Fruit fly (Drosophila melanogaster) whole organism, embryonic: Measurements from ENCODE around the gene bor.

Experiments
- CG10462 ChIP-seq: fragments of 200-800 bp; sonication (Bioruptor generic); optimal IDR thresholded peaks from 2 replicates; lab custom pipeline; 2016; ENCODE audit warnings: missing biosample characterization, missing genetic modification characterization
- CG10543 ChIP-seq: fragments of 200-800 bp; sonication (Bioruptor generic); optimal IDR thresholded peaks from 3 replicates; lab custom pipeline; 2017; ENCODE audit warnings: missing biosample characterization, mild to moderate bottlenecking, missing genetic modification characterization, moderate library complexity
- CG12299 ChIP-seq: fragments of 200-800 bp; sonication (Bioruptor generic); optimal IDR thresholded peaks from 2 replicates; lab custom pipeline; 2018; ENCODE audit warnings: missing biosample characterization, mild to moderate bottlenecking, missing genetic modification characterization
- CG12769 ChIP-seq: fragments of 200-800 bp; sonication (Bioruptor generic); optimal IDR thresholded peaks from 2 replicates; lab custom pipeline; 2019; ENCODE audit warnings: missing biosample characterization, mild to moderate bottlenecking, missing genetic modification characterization, moderate library complexity
- CG12942 ChIP-seq: fragments of 200-800 bp; sonication (Bioruptor generic); optimal IDR thresholded peaks from 3 replicates; lab custom pipeline; 2016; ENCODE audit warnings: missing biosample characterization, missing genetic modification characterization
- CG15514 ChIP-seq: fragments of 200-800 bp; sonication (Bioruptor generic); optimal IDR thresholded peaks from 3 replicates; lab custom pipeline; 2017; ENCODE audit warnings: missing biosample characterization, missing genetic modification characterization, mild to moderate bottlenecking, moderate library complexity, missing genetic modification reagents
- CG1647 ChIP-seq: fragments of 200-800 bp; sonication (Bioruptor generic); optimal IDR thresholded peaks from 3 replicates; lab custom pipeline; 2016; ENCODE audit warnings: missing biosample characterization, missing genetic modification characterization
- CG17829 ChIP-seq: fragments of 200-800 bp; optimal IDR thresholded peaks from 2 replicates; lab custom pipeline; 2019; ENCODE audit warnings: missing biosample characterization, mild to moderate bottlenecking, missing genetic modification characterization, moderate library complexity
- CG18599 ChIP-seq: fragments of 200-800 bp; sonication (Bioruptor generic); optimal IDR thresholded peaks from 3 replicates; lab custom pipeline; 2017; ENCODE audit warnings: missing biosample characterization, missing genetic modification characterization, mild to moderate bottlenecking, moderate library complexity, missing genetic modification reagents
- CG2678 ChIP-seq: fragments of 200-800 bp; sonication (Bioruptor generic); optimal IDR thresholded peaks from 3 replicates; lab custom pipeline; 2019; ENCODE audit warnings: missing biosample characterization, mild to moderate bottlenecking, missing genetic modification characterization, moderate library complexity
- CG31224 ChIP-seq: fragments of 200-800 bp; sonication (Bioruptor generic); IDR thresholded peaks from 2 replicates; pipeline ENCODE4 v1.3.6; 2022; ENCODE audit warnings: missing biosample characterization, missing genetic modification characterization
- CG33213 ChIP-seq: fragments of 200-800 bp; sonication (Bioruptor generic); optimal IDR thresholded peaks from 3 replicates; lab custom pipeline; 2016; ENCODE audit warnings: missing biosample characterization, missing genetic modification characterization
- CG4707 ChIP-seq: fragments of 200-800 bp; sonication (Bioruptor generic); optimal IDR thresholded peaks from 2 replicates; lab custom pipeline; 2018; ENCODE audit warnings: missing biosample characterization, mild to moderate bottlenecking, missing genetic modification characterization, moderate library complexity
- CG6254 ChIP-seq: fragments of 200-800 bp; sonication (Bioruptor generic); optimal IDR thresholded peaks from 3 replicates; lab custom pipeline; 2017; ENCODE audit warnings: mild to moderate bottlenecking, missing biosample characterization, missing genetic modification reagents, missing genetic modification characterization
- CG7357 ChIP-seq: fragments of 200-800 bp; sonication (Bioruptor generic); IDR thresholded peaks from 3 replicates; pipeline ENCODE4 v1.3.6; 2022; ENCODE audit warnings: missing biosample characterization, missing genetic modification characterization
- CG7745 ChIP-seq: fragments of 200-800 bp; sonication (Bioruptor generic); optimal IDR thresholded peaks from 2 replicates; lab custom pipeline; 2018; ENCODE audit warnings: missing biosample characterization, mild to moderate bottlenecking, missing genetic modification characterization, moderate library complexity
- CG8281 ChIP-seq: fragments of 200-800 bp; sonication (Bioruptor generic); optimal IDR thresholded peaks from 2 replicates; lab custom pipeline; 2018; ENCODE audit warnings: missing biosample characterization, mild to moderate bottlenecking, missing genetic modification characterization, moderate library complexity
- CG9437 ChIP-seq: fragments of 200-800 bp; sonication (Bioruptor generic); optimal IDR thresholded peaks from 2 replicates; lab custom pipeline; 2018; ENCODE audit warnings: missing biosample characterization, mild to moderate bottlenecking, missing genetic modification characterization
- CHES-1-like ChIP-seq: fragments of 200-800 bp; sonication (Bioruptor generic); optimal IDR thresholded peaks from 2 replicates; lab custom pipeline; 2016; ENCODE audit warnings: missing biosample characterization, missing genetic modification characterization
- Camta ChIP-seq: fragments of 200-800 bp; sonication (Bioruptor generic); optimal IDR thresholded peaks from 2 replicates; lab custom pipeline; 2016; ENCODE audit warnings: missing biosample characterization, missing genetic modification characterization
- GATAe ChIP-seq: fragments of 200-800 bp; sonication (Bioruptor generic); conservative IDR thresholded peaks from 2 replicates; pipeline ENCODE4 v1.3.6; 2022; ENCODE audit warnings: missing biosample characterization, missing genetic modification characterization
- HLHmδ ChIP-seq: fragments of 200-800 bp; sonication (Bioruptor generic); optimal IDR thresholded peaks from 2 replicates; lab custom pipeline; 2018; ENCODE audit warnings: missing biosample characterization, mild to moderate bottlenecking, missing genetic modification characterization, moderate library complexity
- HmgZ ChIP-seq: fragments of 200-800 bp; sonication (Bioruptor generic); optimal IDR thresholded peaks from 2 replicates; lab custom pipeline; 2018; ENCODE audit warnings: missing biosample characterization, mild to moderate bottlenecking, missing genetic modification characterization
- Jarid2 ChIP-seq: fragments of 200-800 bp; sonication (Bioruptor generic); optimal IDR thresholded peaks from 3 replicates; lab custom pipeline; 2017; ENCODE audit warnings: mild to moderate bottlenecking, missing biosample characterization, missing genetic modification reagents, missing genetic modification characterization
- Kr ChIP-seq: fragments of 200-800 bp; sonication (Bioruptor generic); optimal IDR thresholded peaks from 2 replicates; lab custom pipeline; 2017; ENCODE audit warnings: missing biosample characterization, mild to moderate bottlenecking, missing genetic modification characterization
- Mad ChIP-seq: fragments of 200-800 bp; sonication (Bioruptor generic); optimal IDR thresholded peaks from 2 replicates; lab custom pipeline; 2016; ENCODE audit warnings: missing biosample characterization, missing genetic modification characterization
- Mrtf ChIP-seq: fragments of 200-800 bp; sonication (Bioruptor generic); IDR thresholded peaks from 3 replicates; pipeline ENCODE4 v1.3.6; 2022; ENCODE audit warnings: missing biosample characterization, missing genetic modification characterization
- Optix ChIP-seq: fragments of 200-800 bp; sonication (Bioruptor generic); IDR thresholded peaks from 3 replicates; pipeline ENCODE4 v1.3.6; 2022; ENCODE audit warnings: missing biosample characterization, missing genetic modification characterization
- Taf1 ChIP-seq: fragments of 200-800 bp; sonication (Bioruptor generic); IDR thresholded peaks from 2 replicates; pipeline ENCODE4 v1.3.6; 2022; ENCODE audit warnings: missing biosample characterization, missing genetic modification characterization
- abd-A ChIP-seq: fragments of 200-800 bp; sonication (Bioruptor generic); optimal IDR thresholded peaks from 3 replicates; lab custom pipeline; 2019; ENCODE audit warnings: missing biosample characterization, mild to moderate bottlenecking, missing genetic modification characterization, moderate library complexity
- ato ChIP-seq: fragments of 200-800 bp; sonication (Bioruptor generic); IDR thresholded peaks from 2 replicates; pipeline ENCODE4 v1.3.6; 2022; ENCODE audit warnings: missing biosample characterization, missing genetic modification characterization; ENCODE audit not compliant: partially characterized antibody
- cg ChIP-seq: fragments of 200-800 bp; sonication (Bioruptor generic); optimal IDR thresholded peaks from 3 replicates; lab custom pipeline; 2019; ENCODE audit warnings: missing biosample characterization, mild to moderate bottlenecking, missing genetic modification characterization, moderate library complexity
- corto ChIP-seq: fragments of 200-800 bp; sonication (Bioruptor generic); optimal IDR thresholded peaks from 2 replicates; lab custom pipeline; 2016; ENCODE audit warnings: missing biosample characterization, mild to moderate bottlenecking, missing genetic modification characterization, moderate library complexity
- crp ChIP-seq, 2 experiments: fragments of 200-800 bp; sonication (Bioruptor generic); optimal IDR thresholded peaks; 2 replicates in 1 of 2; 3 replicates in 1 of 2; lab custom pipeline; 2017; ENCODE audit warnings: missing biosample characterization in 2 of 2, missing genetic modification characterization in 2 of 2, mild to moderate bottlenecking in 1 of 2, moderate library complexity in 1 of 2
- dmrt99B ChIP-seq: fragments of 200-800 bp; sonication (Bioruptor generic); optimal IDR thresholded peaks from 2 replicates; lab custom pipeline; 2018; ENCODE audit warnings: missing biosample characterization, mild to moderate bottlenecking, missing genetic modification characterization, moderate library complexity
- gce ChIP-seq: fragments of 200-800 bp; sonication (Bioruptor generic); IDR thresholded peaks from 3 replicates; pipeline ENCODE4 v1.3.6; 2022; ENCODE audit warnings: missing biosample characterization, missing genetic modification characterization
- gsb ChIP-seq: fragments of 200-800 bp; sonication (Bioruptor generic); IDR thresholded peaks from 2 replicates; pipeline ENCODE4 v1.3.6; 2022; ENCODE audit warnings: missing biosample characterization, missing genetic modification characterization
- hth ChIP-seq: fragments of >200 bp; optimal IDR thresholded peaks from 2 replicates; lab custom pipeline; 2017; ENCODE audit warnings: inconsistent platforms
- inv ChIP-seq: fragments of 200-800 bp; sonication (Bioruptor generic); IDR thresholded peaks from 2 replicates; pipeline ENCODE4 v1.3.6; 2022; ENCODE audit warnings: missing biosample characterization, missing genetic modification characterization; ENCODE audit not compliant: partially characterized antibody
- jing ChIP-seq: fragments of 200-800 bp; sonication (Bioruptor generic); optimal IDR thresholded peaks from 2 replicates; lab custom pipeline; 2018; ENCODE audit warnings: missing biosample characterization, mild to moderate bottlenecking, missing genetic modification characterization
- kay ChIP-seq: fragments of 200-800 bp; sonication (Bioruptor generic); optimal IDR thresholded peaks from 2 replicates; lab custom pipeline; 2016; ENCODE audit warnings: missing biosample characterization, missing genetic modification characterization
- kni ChIP-seq: fragments of 200-800 bp; sonication (Bioruptor generic); optimal IDR thresholded peaks from 3 replicates; lab custom pipeline; 2017; ENCODE audit warnings: mild to moderate bottlenecking, missing biosample characterization, missing genetic modification reagents, missing genetic modification characterization
- pnt ChIP-seq: fragments of 200-800 bp; sonication (Bioruptor generic); optimal IDR thresholded peaks from 3 replicates; lab custom pipeline; 2016; ENCODE audit warnings: missing biosample characterization, missing genetic modification characterization
- ro ChIP-seq: fragments of 200-800 bp; sonication (Bioruptor generic); IDR thresholded peaks from 2 replicates; pipeline ENCODE4 v1.3.6; 2022; ENCODE audit warnings: missing biosample characterization, missing genetic modification characterization
- schlank ChIP-seq: fragments of 200-800 bp; sonication (Bioruptor generic); optimal IDR thresholded peaks from 2 replicates; lab custom pipeline; 2018; ENCODE audit warnings: missing biosample characterization, mild to moderate bottlenecking, missing genetic modification characterization
- sens-2 ChIP-seq: fragments of 200-800 bp; sonication (Bioruptor generic); IDR thresholded peaks from 2 replicates; pipeline ENCODE4 v1.3.6; 2022; ENCODE audit warnings: missing biosample characterization, missing genetic modification characterization
- stc ChIP-seq: fragments of 200-800 bp; sonication (Bioruptor generic); IDR thresholded peaks from 2 replicates; pipeline ENCODE4 v1.3.6; 2022; ENCODE audit warnings: missing biosample characterization, missing genetic modification characterization
- vfl ChIP-seq: fragments of 200-800 bp; sonication (Bioruptor generic); optimal IDR thresholded peaks from 2 replicates; lab custom pipeline; 2016; ENCODE audit warnings: missing biosample characterization, missing genetic modification characterization
- zf30C ChIP-seq: fragments of 200-800 bp; sonication (Bioruptor generic); optimal IDR thresholded peaks from 3 replicates; lab custom pipeline; 2018; ENCODE audit warnings: missing biosample characterization, mild to moderate bottlenecking, missing genetic modification characterization

The bor gene

dm6 chr3R:16235215-16235937 lies 28.5 kb downstream of the bor start (continued):
- no peak for TF ChIP-seq CHES-1-like (GFP tag; lab: Kevin White, UChicago)
- peak; percentile 38 for TF ChIP-seq vfl (GFP tag; lab: Kevin White, UChicago)
- TF ChIP-seq CG10462 (GFP tag; lab: Kevin White, UChicago), result no peak
- no peak for TF ChIP-seq Kr (GFP tag; lab: Kevin White, UChicago)
- TF ChIP-seq crp (GFP tag; optimal IDR thresholded peaks at IDR 0.05; lab: Kevin White, UChicago), result no peak
- TF ChIP-seq CG2678 (tag; lab: Kevin White, UChicago), result no peak
- TF ChIP-seq CG12942 (GFP tag; lab: Kevin White, UChicago), result no peak
- TF ChIP-seq pnt (GFP tag; lab: Kevin White, UChicago), result no peak
- TF ChIP-seq CG7745 (tag; lab: Kevin White, UChicago), result peak; percentile 66
- TF ChIP-seq Jarid2 (GFP tag; lab: Kevin White, UChicago), result no peak
- TF ChIP-seq Mrtf (GFP tag; lab: Robert Waterston, UW), result no peak
- TF ChIP-seq hth (lab: Kevin White, UChicago), result no peak
- TF ChIP-seq CG4707 (GFP tag; lab: Kevin White, UChicago), result peak; percentile 100
- no peak for TF ChIP-seq CG6254 (GFP tag; lab: Kevin White, UChicago)
- TF ChIP-seq Taf1 (GFP tag; lab: Robert Waterston, UW), result no peak
- TF ChIP-seq CG8281 (tag; lab: Kevin White, UChicago), result no peak
- TF ChIP-seq HLHmδ (GFP tag; lab: Kevin White, UChicago), result peak; percentile 4
- no peak for TF ChIP-seq ato (GFP tag; lab: Robert Waterston, UW)
- TF ChIP-seq CG12299 (tag; lab: Kevin White, UChicago), result peak; percentile 30
- TF ChIP-seq CG18599 (GFP tag; lab: Kevin White, UChicago), result peak; percentile 32
- TF ChIP-seq CG12769 (tag; lab: Kevin White, UChicago), result peak; percentile 99
- TF ChIP-seq sens-2 (GFP tag; lab: Robert Waterston, UW), result no peak
- TF ChIP-seq dmrt99B (tag; lab: Kevin White, UChicago), result no peak
- TF ChIP-seq kay (GFP tag; lab: Kevin White, UChicago), result peak; percentile 49
- peak; percentile 86 for TF ChIP-seq corto
- no peak for TF ChIP-seq CG17829 (tag; lab: Kevin White, UChicago)
- TF ChIP-seq jing (GFP tag; lab: Kevin White, UChicago), result no peak
- TF ChIP-seq ro (GFP tag; lab: Robert Waterston, UW), result no peak
- TF ChIP-seq stc (GFP tag; lab: Robert Waterston, UW), result no peak
- no peak for TF ChIP-seq CG9437 (GFP tag; lab: Kevin White, UChicago)
- no peak for TF ChIP-seq inv (GFP tag; lab: Robert Waterston, UW)
- TF ChIP-seq abd-A, result peak; percentile 99
- no peak for TF ChIP-seq gce (GFP tag; lab: Robert Waterston, UW)
- peak; percentile 35 for TF ChIP-seq schlank
- TF ChIP-seq kni (GFP tag; lab: Kevin White, UChicago), result peak; percentile 94
- TF ChIP-seq CG15514, result peak; percentile 45
- TF ChIP-seq CG7357 (GFP tag; lab: Robert Waterston, UW), result 0 out of 3 replicates have a peak, but pooled peaks have one; percentile 5
- no peak for TF ChIP-seq CG33213 (GFP tag; lab: Kevin White, UChicago)
- TF ChIP-seq HmgZ, result peak; percentile 62
- no peak for TF ChIP-seq CG1647 (GFP tag; lab: Kevin White, UChicago)
- peak; percentile 98 for TF ChIP-seq CG10543
- no peak for TF ChIP-seq Camta (GFP tag; lab: Kevin White, UChicago)
- TF ChIP-seq cg, result peak; percentile 64
- no peak for TF ChIP-seq Mad (GFP tag; lab: Kevin White, UChicago)
- no peak for TF ChIP-seq Optix
- no peak for TF ChIP-seq CG31224 (GFP tag; lab: Robert Waterston, UW)
- TF ChIP-seq gsb (GFP tag; lab: Robert Waterston, UW), result no peak
- peak; percentile 2 for TF ChIP-seq zf30C (GFP tag; lab: Kevin White, UChicago)
- TF ChIP-seq GATAe (GFP tag; lab: Robert Waterston, UW), result no peak
